Worm (Caenorhabditis elegans) whole organism, late embryonic: ENCODE results near the gene nlp-1.

Experiments used
- F13H6.1 ChIP-seq: sonication (generic microtip); optimal IDR thresholded peaks from 2 replicates; lab custom pipeline; 2016; ENCODE audit warnings: missing genetic modification characterization, missing compliant biosample characterization
- ets-4 ChIP-seq: sonication (generic microtip); optimal IDR thresholded peaks from 2 replicates; lab custom pipeline; 2016; ENCODE audit warnings: missing genetic modification characterization, missing compliant biosample characterization
- nfya-1 ChIP-seq: sonication (generic microtip); optimal IDR thresholded peaks from 2 replicates; lab custom pipeline; 2017; ENCODE audit warnings: missing genetic modification characterization, mild to moderate bottlenecking, missing compliant biosample characterization, antibody characterized with exemption, moderate library complexity
- pag-3 ChIP-seq: sonication (generic microtip); optimal IDR thresholded peaks from 2 replicates; lab custom pipeline; 2016; ENCODE audit warnings: missing compliant biosample characterization, missing genetic modification characterization, borderline replicate concordance

DNA sequence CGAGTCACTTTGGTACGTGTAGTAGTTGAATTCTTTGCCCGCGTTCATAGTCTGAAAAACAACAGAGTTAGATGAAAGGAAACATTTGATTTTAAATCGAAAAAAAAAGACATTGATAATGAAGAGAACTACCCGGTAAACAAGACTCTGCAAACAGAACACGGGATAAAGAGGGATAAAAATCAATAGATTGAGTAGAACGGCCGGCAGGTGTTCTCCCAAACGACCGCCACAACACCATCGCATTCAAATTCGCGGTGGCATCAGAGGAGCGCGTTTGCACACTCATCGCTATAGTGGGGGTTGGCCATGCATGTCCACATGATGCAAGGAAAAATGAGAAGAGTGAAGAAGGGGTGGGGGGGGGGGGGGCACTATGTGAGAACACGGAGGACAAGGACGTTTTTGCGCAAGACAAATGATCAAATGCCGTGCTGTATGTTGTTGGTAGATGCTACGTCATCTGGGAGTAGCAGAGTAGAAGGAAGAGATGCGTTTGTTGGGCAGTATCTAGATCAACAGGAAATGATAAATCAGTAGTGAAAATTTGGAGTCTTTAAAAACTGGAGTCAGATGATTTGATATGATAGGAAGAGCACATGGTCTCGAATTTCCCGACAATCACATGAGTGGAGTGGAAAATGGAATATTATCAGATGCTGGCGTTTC lies 48.7 kb upstream of the nlp-1 start, which contains the start of gene tag-52:
- TF ChIP-seq nfya-1 (tag; lab: Kevin White, UChicago), result no peak
- TF ChIP-seq pag-3, result no peak
- no peak for TF ChIP-seq F13H6.1 (tag; lab: Kevin White, UChicago)
- TF ChIP-seq ets-4 (tag; lab: Kevin White, UChicago), result no peak
